Worm (Caenorhabditis elegans) whole organism, L1 larva: ENCODE data around the gene F44B9.10.

Source experiments
- C04F5.9 ChIP-seq: sonication (generic microtip); optimal IDR thresholded peaks from 2 replicates; lab custom pipeline; 2016; ENCODE audit warnings: missing genetic modification characterization, missing compliant biosample characterization
- C16A3.4 ChIP-seq: fragments of 150-350 bp; optimal IDR thresholded peaks from 2 replicates; lab custom pipeline; 2014; ENCODE audit warnings: missing biosample characterization, missing genetic modification characterization
- C34B4.2 ChIP-seq: sonication (generic microtip); optimal IDR thresholded peaks from 2 replicates; lab custom pipeline; 2017; ENCODE audit warnings: mild to moderate bottlenecking, missing genetic modification characterization, missing compliant biosample characterization
- F16B12.6 ChIP-seq: fragments of 150-350 bp; optimal IDR thresholded peaks from 2 replicates; lab custom pipeline; 2014; ENCODE audit warnings: missing biosample characterization, missing genetic modification characterization
- aha-1 ChIP-seq: fragments of 150-350 bp; optimal IDR thresholded peaks from 2 replicates; lab custom pipeline; 2014; ENCODE audit warnings: missing biosample characterization, missing genetic modification characterization
- aly-2 ChIP-seq: fragments of 150-350 bp; optimal IDR thresholded peaks from 2 replicates; lab custom pipeline; 2014; ENCODE audit warnings: missing biosample characterization, missing genetic modification characterization
- ama-1 ChIP-seq: fragments of 150-350 bp; optimal IDR thresholded peaks from 2 replicates; lab custom pipeline; 2014
- blmp-1 ChIP-seq: fragments of 150-350 bp; optimal IDR thresholded peaks from 2 replicates; lab custom pipeline; 2014; ENCODE audit warnings: missing biosample characterization, missing genetic modification characterization
- ceh-82 ChIP-seq, 3 experiments: fragments of 150-350 bp in 1 of 3; sonication (generic microtip) in 2 of 3; optimal IDR thresholded peaks; 2 replicates each; lab custom pipeline; 2014 to 2017; ENCODE audit warnings: missing biosample characterization in 3 of 3, missing genetic modification characterization in 3 of 3
- dpl-1 ChIP-seq, 3 experiments: fragments of 150-350 bp in 2 of 3; sonication (generic microtip) in 1 of 3; optimal IDR thresholded peaks; 2 replicates each; lab custom pipeline; 2014 to 2017; ENCODE audit warnings: missing biosample characterization in 3 of 3, missing genetic modification characterization in 3 of 3, missing genetic modification reagents in 3 of 3
- efl-1 ChIP-seq, 4 experiments: fragments of 150-350 bp; optimal IDR thresholded peaks in 3 of 4; peaks in 1 of 4; 1 replicate in 1 of 4; 2 replicates in 3 of 4; lab custom pipeline; 2014; ENCODE audit warnings: missing biosample characterization in 2 of 4, missing genetic modification characterization in 2 of 4, missing genetic modification reagents in 2 of 4
- efl-3 ChIP-seq: fragments of 200-800 bp; sonication (Bioruptor generic); optimal IDR thresholded peaks from 2 replicates; lab custom pipeline; 2018; ENCODE audit warnings: mild to moderate bottlenecking, missing genetic modification characterization, missing compliant biosample characterization
- egl-13 ChIP-seq: sonication (generic microtip); optimal IDR thresholded peaks from 2 replicates; lab custom pipeline; 2016; ENCODE audit warnings: missing genotype, missing genetic modification reagents, missing genetic modification characterization, missing compliant biosample characterization
- fkh-10 ChIP-seq: sonication (generic microtip); optimal IDR thresholded peaks from 2 replicates; lab custom pipeline; 2017; ENCODE audit warnings: missing biosample characterization, missing genetic modification reagents, missing genetic modification characterization
- fkh-4 ChIP-seq: sonication (generic microtip); optimal IDR thresholded peaks from 2 replicates; lab custom pipeline; 2016; ENCODE audit warnings: missing compliant biosample characterization, missing genetic modification characterization, borderline replicate concordance
- fkh-8 ChIP-seq: sonication (generic microtip); optimal IDR thresholded peaks from 2 replicates; lab custom pipeline; 2016; ENCODE audit warnings: mild to moderate bottlenecking, missing genetic modification characterization, missing compliant biosample characterization
- grh-1 ChIP-seq: fragments of 200-800 bp; sonication (Bioruptor generic); IDR thresholded peaks from 2 replicates; pipeline ENCODE4 v1.3.6; 2022; ENCODE audit warnings: missing genetic modification reagents, missing genetic modification characterization, missing compliant biosample characterization
- irx-1 ChIP-seq: sonication (generic microtip); optimal IDR thresholded peaks from 2 replicates; lab custom pipeline; 2016; ENCODE audit warnings: missing genetic modification characterization, missing compliant biosample characterization
- jun-1 ChIP-seq: fragments of 150-350 bp; optimal IDR thresholded peaks from 2 replicates; lab custom pipeline; 2014; ENCODE audit warnings: missing biosample characterization, missing genetic modification reagents, missing genetic modification characterization
- lin-13 ChIP-seq: fragments of 150-350 bp; optimal IDR thresholded peaks from 2 replicates; lab custom pipeline; 2014; ENCODE audit warnings: missing biosample characterization, missing genetic modification reagents, missing genetic modification characterization
- lin-14 ChIP-seq: fragments of 200-800 bp; sonication (Bioruptor generic); optimal IDR thresholded peaks from 2 replicates; lab custom pipeline; 2018; ENCODE audit warnings: mild to moderate bottlenecking, missing genetic modification characterization, moderate library complexity, missing compliant biosample characterization
- lin-35 ChIP-seq, 2 experiments: fragments of 150-350 bp; optimal IDR thresholded peaks; 2 replicates each; lab custom pipeline; 2014; ENCODE audit warnings: missing biosample characterization in 2 of 2, missing genetic modification characterization in 2 of 2, missing genetic modification reagents in 2 of 2
- lir-3 ChIP-seq: sonication (generic microtip); optimal IDR thresholded peaks from 2 replicates; lab custom pipeline; 2016; ENCODE audit warnings: mild to moderate bottlenecking, missing genetic modification characterization, moderate library complexity, missing compliant biosample characterization; ENCODE audit not compliant: poor library complexity
- lsy-2 ChIP-seq, 2 experiments: fragments of 150-350 bp; optimal IDR thresholded peaks; 2 replicates each; lab custom pipeline; 2014; ENCODE audit warnings: missing biosample characterization in 2 of 2, missing genetic modification characterization in 2 of 2
- mef-2 ChIP-seq: fragments of 150-350 bp; optimal IDR thresholded peaks from 2 replicates; lab custom pipeline; 2014; ENCODE audit warnings: missing biosample characterization, missing genetic modification characterization
- mep-1 ChIP-seq: fragments of 150-350 bp; optimal IDR thresholded peaks from 2 replicates; lab custom pipeline; 2014; ENCODE audit warnings: missing biosample characterization, missing genetic modification characterization
- nhr-12 ChIP-seq: sonication (generic microtip); optimal IDR thresholded peaks from 2 replicates; lab custom pipeline; 2017; ENCODE audit warnings: missing biosample characterization, missing genetic modification characterization
- nhr-19 ChIP-seq: fragments of 200-800 bp; sonication (Bioruptor generic); conservative IDR thresholded peaks from 2 replicates; pipeline ENCODE4 v1.3.6; 2022; ENCODE audit warnings: missing genetic modification characterization, missing compliant biosample characterization
- nhr-20 ChIP-seq: sonication (generic microtip); optimal IDR thresholded peaks from 2 replicates; lab custom pipeline; 2016; ENCODE audit warnings: mild to moderate bottlenecking, missing genetic modification characterization, missing compliant biosample characterization
- nhr-47 ChIP-seq: sonication (generic microtip); optimal IDR thresholded peaks from 2 replicates; lab custom pipeline; 2016; ENCODE audit warnings: mild to moderate bottlenecking, missing genetic modification characterization, moderate library complexity, missing compliant biosample characterization
- nhr-71 ChIP-seq: sonication (generic microtip); optimal IDR thresholded peaks from 2 replicates; lab custom pipeline; 2016; ENCODE audit warnings: mild to moderate bottlenecking, missing genetic modification characterization, moderate library complexity, missing compliant biosample characterization
- nhr-76 ChIP-seq: sonication (generic microtip); optimal IDR thresholded peaks from 2 replicates; lab custom pipeline; 2017; ENCODE audit warnings: missing biosample characterization, missing genetic modification characterization
- nhr-85 ChIP-seq: sonication (generic microtip); peaks from one replicate; lab custom pipeline; 2016; ENCODE audit warnings: missing genetic modification characterization, inconsistent platforms, missing compliant biosample characterization
- nhr-90 ChIP-seq: sonication (generic microtip); optimal IDR thresholded peaks from 2 replicates; lab custom pipeline; 2016; ENCODE audit warnings: mild to moderate bottlenecking, missing genetic modification characterization, missing compliant biosample characterization; ENCODE audit not compliant: poor library complexity
- pag-3 ChIP-seq: sonication (generic microtip); optimal IDR thresholded peaks from 2 replicates; lab custom pipeline; 2017; ENCODE audit warnings: missing genetic modification characterization, mild to moderate bottlenecking, missing compliant biosample characterization, antibody characterized with exemption, borderline replicate concordance; ENCODE audit not compliant: insufficient read depth
- pax-3 ChIP-seq: fragments of 200-800 bp; sonication (Bioruptor generic); optimal IDR thresholded peaks from 2 replicates; lab custom pipeline; 2018; ENCODE audit warnings: mild to moderate bottlenecking, missing genetic modification characterization, moderate library complexity, missing compliant biosample characterization
- rnt-1 ChIP-seq: sonication (generic microtip); optimal IDR thresholded peaks from 2 replicates; lab custom pipeline; 2016; ENCODE audit warnings: mild to moderate bottlenecking, missing genetic modification characterization, moderate library complexity, missing compliant biosample characterization
- skn-1 ChIP-seq: fragments of 150-350 bp; optimal IDR thresholded peaks from 2 replicates; lab custom pipeline; 2014; ENCODE audit warnings: missing biosample characterization, missing genetic modification characterization
- snu-23 ChIP-seq: sonication (generic microtip); optimal IDR thresholded peaks from 2 replicates; lab custom pipeline; 2016; ENCODE audit warnings: missing genetic modification characterization, missing compliant biosample characterization
- sox-4 ChIP-seq: sonication (generic microtip); optimal IDR thresholded peaks from 2 replicates; lab custom pipeline; 2016; ENCODE audit warnings: missing genetic modification characterization, missing compliant biosample characterization
- swsn-7 ChIP-seq: sonication (generic microtip); optimal IDR thresholded peaks from 2 replicates; lab custom pipeline; 2016; ENCODE audit warnings: missing genetic modification characterization, missing compliant biosample characterization
- tbx-2 ChIP-seq: sonication (generic microtip); optimal IDR thresholded peaks from 2 replicates; lab custom pipeline; 2016; ENCODE audit warnings: missing genetic modification characterization, missing compliant biosample characterization
- tlp-1 ChIP-seq: fragments of 150-350 bp; optimal IDR thresholded peaks from 2 replicates; lab custom pipeline; 2014; ENCODE audit warnings: missing biosample characterization, missing genetic modification characterization
- unc-130 ChIP-seq: fragments of 150-350 bp; optimal IDR thresholded peaks from 2 replicates; lab custom pipeline; 2017; ENCODE audit warnings: missing biosample characterization, missing genetic modification characterization, inconsistent platforms
- unc-30 ChIP-seq: sonication (generic microtip); optimal IDR thresholded peaks from 2 replicates; lab custom pipeline; 2017; ENCODE audit warnings: missing biosample characterization, missing genetic modification characterization
- vab-15 ChIP-seq: sonication (generic microtip); optimal IDR thresholded peaks from 2 replicates; lab custom pipeline; 2017; ENCODE audit warnings: missing genotype, mild to moderate bottlenecking, missing genetic modification characterization, missing compliant biosample characterization
- xbp-1 ChIP-seq: sonication (generic microtip); optimal IDR thresholded peaks from 2 replicates; lab custom pipeline; 2016; ENCODE audit warnings: missing genetic modification characterization, missing compliant biosample characterization
- zag-1 ChIP-seq: fragments of 150-350 bp; optimal IDR thresholded peaks from 2 replicates; lab custom pipeline; 2014; ENCODE audit warnings: missing biosample characterization, missing genetic modification characterization
- zip-4 ChIP-seq: fragments of 200-800 bp; sonication (Bioruptor generic); optimal IDR thresholded peaks from 2 replicates; lab custom pipeline; 2018; ENCODE audit warnings: mild to moderate bottlenecking, missing genetic modification characterization, moderate library complexity, missing compliant biosample characterization
- ztf-11 ChIP-seq, 2 experiments: sonication (generic microtip); optimal IDR thresholded peaks; 2 replicates each; lab custom pipeline; 2016 to 2017; ENCODE audit warnings: missing genetic modification characterization in 2 of 2, missing biosample characterization in 1 of 2, missing compliant biosample characterization in 1 of 2
- ztf-4 ChIP-seq: fragments of 150-350 bp; optimal IDR thresholded peaks from 2 replicates; lab custom pipeline; 2014; ENCODE audit warnings: missing biosample characterization, missing genetic modification characterization

Gene F44B9.10

DNA sequence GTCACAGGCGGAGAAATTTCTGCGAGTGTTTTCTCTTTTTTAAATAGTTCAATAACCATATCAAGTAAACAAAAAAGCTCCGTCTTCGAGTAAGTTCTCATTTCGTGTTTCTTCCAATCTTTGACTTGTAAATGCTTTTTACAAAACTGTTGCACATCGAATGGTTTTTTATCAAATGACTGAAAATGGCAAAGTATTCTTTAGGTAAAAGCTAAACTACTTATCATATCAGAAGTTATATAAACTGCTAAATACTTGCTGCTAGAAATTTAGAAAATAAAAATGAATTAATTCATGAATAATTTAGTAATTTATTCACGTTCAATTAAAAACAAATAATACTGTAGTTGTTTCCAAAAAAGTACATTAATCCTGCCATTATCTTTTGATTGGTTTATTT lies 2.5 kb downstream of the F44B9.10 start, which contains the start of gene F44B9.9:
TSS of gene F44B9.9 (minus strand) at position 101 of the 400 bp plus-strand sequence.
- TF ChIP-seq egl-13 (tag; lab: Kevin White, UChicago) = no peak
- no peak for TF ChIP-seq C34B4.2 (tag; lab: Kevin White, UChicago)
- TF ChIP-seq tlp-1 (tag; lab: Kevin White, UChicago) = no peak
- TF ChIP-seq zag-1 (tag; lab: Kevin White, UChicago) = no peak
- TF ChIP-seq jun-1 (tag; lab: Kevin White, UChicago) = no peak
- TF ChIP-seq fkh-10 (GFP tag; lab: Kevin White, UChicago) = no peak
- no peak for TF ChIP-seq vab-15 (tag; lab: Kevin White, UChicago)
- no peak for TF ChIP-seq pag-3 (tag; lab: Kevin White, UChicago)
- TF ChIP-seq F16B12.6 (tag; lab: Kevin White, UChicago) = no peak
- TF ChIP-seq pax-3 = no peak
- TF ChIP-seq nhr-12 = no peak
- TF ChIP-seq, all 84 proteins: peak for 0

DNA sequence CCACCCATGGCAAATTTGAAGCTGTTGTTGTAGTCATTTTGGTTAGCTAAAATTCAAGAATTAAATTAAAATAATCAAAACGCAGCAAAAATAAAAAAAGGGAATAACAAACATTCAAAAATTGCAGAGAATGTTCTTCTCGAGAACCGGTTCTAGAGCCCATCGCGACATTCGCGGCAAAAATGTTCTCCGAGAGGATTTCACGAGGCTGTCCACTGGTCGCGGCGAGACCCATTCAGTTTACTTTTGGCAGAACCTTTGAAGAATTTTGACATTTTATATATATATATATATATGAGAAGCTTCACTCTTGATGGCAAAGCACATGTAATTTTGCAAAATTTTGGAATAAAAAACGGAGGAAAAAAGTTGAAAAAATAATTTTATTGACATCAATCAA lies 3.9 kb downstream of the F44B9.10 start, which contains the start of gene F44B9.8:
TSS of gene F44B9.8 (minus strand) at position 163 of the 400 bp plus-strand sequence.
- peak; percentile 35 for TF ChIP-seq skn-1
- TF ChIP-seq nhr-19 (GFP tag; lab: Robert Waterston, UW) = peak; percentile 66
- TF ChIP-seq ztf-11 (tag; optimal IDR thresholded peaks at IDR 0.05; lab: Kevin White, UChicago) = peak in 1 of 2 experiments; percentile 20
- no peak for TF ChIP-seq aly-2 (tag; lab: Kevin White, UChicago)
- peak in 1 of 3 experiments; percentile 52 for TF ChIP-seq ceh-82 (tag; optimal IDR thresholded peaks at IDR 0.05; lab: Kevin White, UChicago)
- peak; percentile 69 for TF ChIP-seq nhr-71 (tag; lab: Kevin White, UChicago)
- peak; percentile 55 for TF ChIP-seq nhr-90 (tag; lab: Kevin White, UChicago)
- TF ChIP-seq xbp-1 (tag; lab: Kevin White, UChicago) = peak; percentile 69
- TF ChIP-seq nhr-47 (tag; lab: Kevin White, UChicago) = peak; percentile 50
- TF ChIP-seq ama-1 = no peak
- TF ChIP-seq lsy-2 (tag; optimal IDR thresholded peaks at IDR 0.05; lab: Kevin White, UChicago) = peak; percentile 76 to 80
- TF ChIP-seq unc-30 (tag; lab: Kevin White, UChicago) = no peak
- no peak for TF ChIP-seq zip-4 (GFP tag; lab: Kevin White, UChicago)
- TF ChIP-seq nhr-85 (tag; lab: Kevin White, UChicago) = peak; percentile 79
- peak; percentile 72 for TF ChIP-seq nhr-20 (tag; lab: Kevin White, UChicago)
- peak; percentile 24 for TF ChIP-seq lir-3 (tag; lab: Kevin White, UChicago)
- TF ChIP-seq sox-4 (tag; lab: Kevin White, UChicago) = no peak
- TF ChIP-seq unc-130 (tag; lab: Kevin White, UChicago) = peak; percentile 73
- peak; percentile 12 for TF ChIP-seq ztf-4 (tag; lab: Kevin White, UChicago)
- peak; percentile 62 for TF ChIP-seq rnt-1 (tag; lab: Kevin White, UChicago)
- TF ChIP-seq C04F5.9 = peak; percentile 7
- peak; percentile 29 for TF ChIP-seq F16B12.6 (tag; lab: Kevin White, UChicago)
- no peak for TF ChIP-seq efl-3
- TF ChIP-seq irx-1 = peak; percentile 3
- TF ChIP-seq nhr-76 (tag; lab: Kevin White, UChicago) = no peak
- TF ChIP-seq fkh-8 (tag; lab: Kevin White, UChicago) = peak; percentile 13
- no peak for TF ChIP-seq fkh-4 (tag; lab: Kevin White, UChicago)
- TF ChIP-seq blmp-1 (tag; lab: Kevin White, UChicago) = peak; percentile 19
- TF ChIP-seq mep-1 = peak; percentile 68
- peak; percentile 78 for TF ChIP-seq lin-14 (GFP tag; lab: Kevin White, UChicago)
- TF ChIP-seq egl-13 (tag; lab: Kevin White, UChicago) = no peak
- peak; percentile 55 for TF ChIP-seq tbx-2 (tag; lab: Kevin White, UChicago)
- TF ChIP-seq efl-1 (optimal IDR thresholded peaks at IDR 0.05; lab: Kevin White, UChicago) = peak; percentile 72 to 76
- TF ChIP-seq efl-1 (GFP tag; optimal IDR thresholded peaks at IDR 0.05 in 1 of 2; lab: Kevin White, UChicago) = peak; percentile 73 to 95
- peak; percentile 86 for TF ChIP-seq grh-1 (GFP tag; lab: Robert Waterston, UW)
- TF ChIP-seq lin-13 (GFP tag; lab: Kevin White, UChicago) = no peak
- peak; percentile 72 to 80 for TF ChIP-seq lin-35 (GFP tag; optimal IDR thresholded peaks at IDR 0.05; lab: Kevin White, UChicago)
- no peak for TF ChIP-seq pax-3
- TF ChIP-seq C16A3.4 (tag; lab: Kevin White, UChicago) = peak; percentile 71
- TF ChIP-seq snu-23 (GFP tag; lab: Kevin White, UChicago) = peak; percentile 76
- no peak for TF ChIP-seq mef-2 (tag; lab: Kevin White, UChicago)
- TF ChIP-seq swsn-7 (tag; lab: Kevin White, UChicago) = peak; percentile 67
- no peak for TF ChIP-seq aha-1 (tag; lab: Kevin White, UChicago)
- peak; percentile 60 to 82 (median 76) for TF ChIP-seq dpl-1 (GFP tag; optimal IDR thresholded peaks at IDR 0.05; lab: Kevin White, UChicago)
